Worm (Caenorhabditis elegans) whole organism, L3 larva: ENCODE results near the gene eri-5.

Source experiments
- ama-1 ChIP-seq: fragments of 150-350 bp; optimal IDR thresholded peaks from 2 replicates; lab custom pipeline; 2018
- ceh-28 ChIP-seq: fragments of 150-350 bp; optimal IDR thresholded peaks from 2 replicates; lab custom pipeline; 2014; ENCODE audit warnings: missing biosample characterization, missing genetic modification reagents, missing genetic modification characterization
- egl-27 ChIP-seq: sonication (generic microtip); optimal IDR thresholded peaks from 4 replicates; lab custom pipeline; 2017; ENCODE audit warnings: missing biosample characterization, missing genetic modification reagents, missing genetic modification characterization
- fos-1 ChIP-seq: fragments of 150-350 bp; optimal IDR thresholded peaks from 2 replicates; lab custom pipeline; 2014; ENCODE audit warnings: missing biosample characterization, missing genetic modification characterization
- lin-15B ChIP-seq: fragments of 150-350 bp; optimal IDR thresholded peaks from 2 replicates; lab custom pipeline; 2014; ENCODE audit warnings: missing biosample characterization, missing genetic modification characterization
- nhr-12 ChIP-seq: fragments of 150-350 bp; optimal IDR thresholded peaks from 2 replicates; lab custom pipeline; 2014; ENCODE audit warnings: missing biosample characterization, missing genetic modification characterization
- pha-4 ChIP-seq: fragments of 150-350 bp; optimal IDR thresholded peaks from 2 replicates; lab custom pipeline; 2014; ENCODE audit warnings: missing biosample characterization, missing genetic modification reagents, missing genetic modification characterization
- ztf-11 ChIP-seq: fragments of 150-350 bp; optimal IDR thresholded peaks from 2 replicates; lab custom pipeline; 2014; ENCODE audit warnings: missing biosample characterization, missing genetic modification characterization

ce11 chrIV:2412370-2412962 is 21.8 kb downstream of the eri-5 start, which contains the start of gene Y38F2AR.12:
- TF ChIP-seq egl-27 (tag; lab: Kevin White, UChicago) (no peak), lin-15B (no peak), fos-1 (tag; lab: Kevin White, UChicago) (no peak), ama-1 (lab: Kevin White, UChicago) (no peak), pha-4 (tag; lab: Kevin White, UChicago) (no peak), ztf-11 (no peak), nhr-12 (tag; lab: Kevin White, UChicago) (no peak), ceh-28 (tag; lab: Kevin White, UChicago) (no peak)
